Worm (Caenorhabditis elegans): ENCODE results near the gene tba-4.

DNA sequence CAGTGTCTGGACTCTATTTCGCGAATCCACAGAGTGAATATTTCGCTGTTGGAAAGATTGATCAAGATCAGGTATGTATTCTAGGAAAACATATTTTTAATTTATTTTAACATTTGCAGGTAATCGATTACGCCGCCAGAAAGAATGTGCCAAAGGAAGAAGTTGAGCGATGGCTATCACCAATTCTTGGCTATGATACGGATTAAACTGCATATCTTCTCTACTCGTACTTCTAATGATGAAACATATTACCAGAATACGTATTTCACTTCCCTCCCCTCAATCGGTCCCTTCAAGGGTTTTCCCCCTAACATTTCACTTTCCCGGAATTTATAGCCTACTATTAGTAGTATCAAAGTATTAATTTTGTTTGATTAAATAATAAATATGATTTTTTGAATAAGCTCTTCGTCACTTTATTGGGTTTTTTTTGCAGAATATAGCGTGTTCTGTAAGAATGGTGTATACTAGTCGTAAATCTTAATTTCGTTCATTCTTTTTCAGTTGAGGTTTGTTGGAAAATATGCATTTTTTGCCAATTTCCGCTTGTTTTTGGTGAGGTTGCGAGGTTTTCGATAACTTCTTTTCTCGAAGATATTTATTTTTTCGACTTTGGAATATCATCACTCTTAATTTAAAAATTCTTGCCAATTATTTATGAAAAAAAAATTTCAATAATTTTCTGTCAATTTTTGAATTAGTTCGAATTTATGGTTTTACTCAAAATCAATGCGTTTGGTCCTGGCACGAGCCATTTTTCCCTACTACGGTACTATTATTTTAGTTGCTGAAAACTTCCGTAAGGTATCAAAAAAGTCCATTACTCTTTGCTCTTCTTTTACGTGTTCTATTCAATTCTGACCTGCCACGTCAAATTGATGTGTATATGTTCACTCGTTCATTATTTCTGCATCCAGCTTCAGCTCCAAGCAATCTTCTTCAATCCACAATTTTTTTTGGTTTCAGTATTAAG lies 12.5 kb downstream of the tba-4 start:
- TF ChIP-seq ets-7 (tag; optimal IDR thresholded peaks at IDR 0.05) (no peak), sea-1 (GFP tag; conservative IDR thresholded peaks at IDR 0.05) (no peak), hmg-4 (GFP tag; optimal IDR thresholded peaks at IDR 0.05) (no peak), F13C5.2 (tag; optimal IDR thresholded peaks at IDR 0.05) (no peak)

Measured in whole organism, early embryonic.